Worm (Caenorhabditis elegans) whole organism, early embryonic: ENCODE results near the gene C34C6.10.

Source experiments
- ama-1 ChIP-seq: fragments of 150-350 bp; optimal IDR thresholded peaks from 2 replicates; lab custom pipeline; 2014
- ets-7 ChIP-seq: sonication (generic microtip); optimal IDR thresholded peaks from 2 replicates; lab custom pipeline; 2016; ENCODE audit warnings: missing genotype, missing genetic modification characterization, missing compliant biosample characterization
- flt-1 ChIP-seq: fragments of 200-800 bp; sonication (Bioruptor generic); IDR thresholded peaks from 2 replicates; pipeline ENCODE4 v1.3.6; 2022; ENCODE audit warnings: missing genetic modification characterization, missing compliant biosample characterization

DNA sequence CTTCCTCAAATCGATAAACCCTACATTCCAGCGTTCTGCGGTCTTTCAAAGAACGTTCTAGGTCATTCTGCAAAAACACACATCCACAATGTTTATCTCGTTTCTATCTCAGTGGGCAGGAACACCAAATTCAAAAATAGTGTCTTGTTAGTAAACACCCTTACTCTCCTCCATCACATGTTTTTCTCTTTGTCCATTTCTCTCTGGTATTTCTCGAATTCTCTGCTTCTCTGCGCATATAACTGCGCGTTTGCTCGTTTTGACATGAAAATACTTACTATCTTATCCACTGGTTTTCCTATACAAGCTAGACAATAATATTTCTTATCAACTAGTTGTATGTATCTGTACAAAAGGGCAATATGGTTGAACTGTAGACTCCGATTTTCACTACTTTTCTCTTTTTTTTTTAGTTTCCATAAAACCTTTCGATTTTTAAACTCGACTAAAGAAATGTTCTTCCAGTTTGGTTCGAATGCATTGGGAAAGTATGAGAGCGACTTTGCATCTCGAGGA, 45.0 kb downstream of the C34C6.10 start, which contains the start of gene pyr-1:
- no peak for TF ChIP-seq ama-1 (lab: Kevin White, UChicago)
- no peak for TF ChIP-seq ets-7 (tag; lab: Kevin White, UChicago)
- no peak for TF ChIP-seq flt-1 (GFP tag; lab: Robert Waterston, UW)
